Worm (Caenorhabditis elegans): ENCODE results near the gene F49H12.4.

F49H12.4 gene

DNA sequence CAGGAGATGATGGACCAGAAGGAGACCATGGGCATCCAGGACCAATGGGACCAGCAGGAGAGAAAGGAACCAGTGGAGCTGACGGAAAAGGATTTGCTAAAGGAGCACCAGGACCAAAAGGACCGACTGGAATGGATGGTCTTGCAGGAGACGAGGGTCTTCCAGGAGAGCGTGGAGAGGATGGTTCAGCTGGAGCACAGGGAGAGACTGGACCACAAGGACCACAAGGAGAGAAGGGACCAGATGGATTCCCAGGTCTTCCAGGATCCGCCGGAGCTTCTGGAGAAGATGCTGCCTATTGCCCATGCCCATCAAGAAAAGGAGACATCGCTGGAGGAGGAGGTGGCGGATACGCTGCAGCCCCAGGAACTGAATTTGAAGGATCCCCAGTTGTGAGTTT is 14.5 kb downstream of the F49H12.4 start:
- no peak for TF ChIP-seq efl-1 (optimal IDR thresholded peaks at IDR 0.05)
- TF ChIP-seq efl-1 (GFP tag; optimal IDR thresholded peaks at IDR 0.05 in 1 of 2) = peak in 1 of 2 experiments; percentile 79
- TF ChIP-seq nhr-47 (tag; optimal IDR thresholded peaks at IDR 0.05) = no peak

- TF ChIP-seq xbp-1 (tag; optimal IDR thresholded peaks at IDR 0.05) (no peak), elt-2 (tag; optimal IDR thresholded peaks at IDR 0.05) (no peak), nhr-71 (tag; optimal IDR thresholded peaks at IDR 0.05) (no peak), efl-1 (optimal IDR thresholded peaks at IDR 0.05) (no peak), efl-1 (GFP tag; optimal IDR thresholded peaks at IDR 0.05 in 1 of 2) (no peak), pqm-1 (tag; optimal IDR thresholded peaks at IDR 0.05) (no peak), fkh-4 (tag; optimal IDR thresholded peaks at IDR 0.05; ENCODE audit: borderline replicate concordance) (no peak), dpl-1 (GFP tag; optimal IDR thresholded peaks at IDR 0.05) (no peak), elt-3 (tag; optimal IDR thresholded peaks at IDR 0.05) (no peak), lin-14 (GFP tag; optimal IDR thresholded peaks at IDR 0.05) (no peak), ceh-8 (GFP tag; optimal IDR thresholded peaks at IDR 0.05) (no peak), egl-13 (tag; optimal IDR thresholded peaks at IDR 0.05) (no peak), fkh-8 (tag; optimal IDR thresholded peaks at IDR 0.05) (no peak), nhr-28 (tag; optimal IDR thresholded peaks at IDR 0.05) (no peak), lsy-2 (tag; optimal IDR thresholded peaks at IDR 0.05) (no peak), ztf-4 (tag; optimal IDR thresholded peaks at IDR 0.05) (no peak), fos-1 (tag; optimal IDR thresholded peaks at IDR 0.05) (no peak), nhr-47 (tag; optimal IDR thresholded peaks at IDR 0.05) (no peak), unc-130 (tag; optimal IDR thresholded peaks at IDR 0.05) (no peak)
Observed at ce11 chrX:2096804-2097203, 17.2 kb downstream of the F49H12.4 start, which contains the start of gene T21D9.2. T21D9.2 (minus strand) TSS chrX:2096904.

DNA sequence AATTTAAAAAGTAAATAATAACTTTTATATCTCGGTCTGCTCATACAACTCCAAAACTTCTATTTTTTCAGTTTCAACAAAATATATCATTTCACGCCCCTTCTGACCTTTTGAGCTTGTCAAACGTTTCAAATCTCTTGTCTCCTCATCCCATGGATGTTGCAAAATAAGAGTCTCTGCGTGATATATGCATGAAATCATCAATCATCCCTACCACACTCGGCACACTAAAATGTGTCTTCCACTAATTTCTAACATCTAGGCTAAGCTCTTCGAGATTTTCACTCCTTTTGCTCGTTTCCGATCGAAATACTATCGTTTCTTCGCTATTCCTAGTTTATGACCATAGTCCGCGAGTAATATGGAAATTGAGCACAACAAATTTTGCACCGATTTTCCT is 19.4 kb downstream of the F49H12.4 start:
- no peak for TF ChIP-seq C34B4.2 (tag; optimal IDR thresholded peaks at IDR 0.05)
- no peak for TF ChIP-seq rnt-1 (tag; optimal IDR thresholded peaks at IDR 0.05)
- TF ChIP-seq skn-1 (tag; optimal IDR thresholded peaks at IDR 0.05) = no peak
- TF ChIP-seq lir-3 (tag; optimal IDR thresholded peaks at IDR 0.05; ENCODE audit: poor library complexity) = no peak
- TF ChIP-seq efl-1 (optimal IDR thresholded peaks at IDR 0.05) = no peak
- peak in 1 of 2 experiments; percentile 84 for TF ChIP-seq efl-1 (GFP tag; optimal IDR thresholded peaks at IDR 0.05 in 1 of 2)
- TF ChIP-seq sptf-1 (tag; optimal IDR thresholded peaks at IDR 0.05) = no peak

- TF ChIP-seq unc-130 (tag; optimal IDR thresholded peaks at IDR 0.05) (no peak), fkh-8 (tag; optimal IDR thresholded peaks at IDR 0.05) (peak; percentile 13), Y116A8C.19 (tag; optimal IDR thresholded peaks at IDR 0.05; ENCODE audit: borderline replicate concordance) (no peak), ceh-8 (GFP tag; optimal IDR thresholded peaks at IDR 0.05) (peak; percentile 22)
Observed at ce11 chrX:2105310-2105709, 25.7 kb downstream of the F49H12.4 start, which contains the start of gene F53B1.3. F53B1.3 (plus strand) TSS chrX:2105610.

- TF ChIP-seq lir-3 (tag; optimal IDR thresholded peaks at IDR 0.05; ENCODE audit: poor library complexity) (no peak), isw-1 (GFP tag; IDR thresholded peaks at IDR 0.05) (no peak), nhr-11 (tag; optimal IDR thresholded peaks at IDR 0.05) (no peak), pqm-1 (tag; optimal IDR thresholded peaks at IDR 0.05) (no peak), vab-15 (tag; optimal IDR thresholded peaks at IDR 0.05) (no peak), fos-1 (tag; optimal IDR thresholded peaks at IDR 0.05) (no peak), ztf-4 (tag; optimal IDR thresholded peaks at IDR 0.05) (no peak), nhr-77 (tag; optimal IDR thresholded peaks at IDR 0.05) (no peak), nhr-85 (tag) (peak; percentile 7), sup-37 (GFP tag; optimal IDR thresholded peaks at IDR 0.05) (no peak), hlh-4 (tag; optimal IDR thresholded peaks at IDR 0.05) (no peak), nhr-12 (tag; optimal IDR thresholded peaks at IDR 0.05) (no peak), hpl-2 (GFP tag; optimal IDR thresholded peaks at IDR 0.05) (no peak), C34B4.2 (tag; optimal IDR thresholded peaks at IDR 0.05) (no peak), elt-3 (tag; optimal IDR thresholded peaks at IDR 0.05) (no peak), grh-1 (GFP tag; IDR thresholded peaks at IDR 0.05) (no peak), fkh-4 (tag; optimal IDR thresholded peaks at IDR 0.05; ENCODE audit: borderline replicate concordance) (no peak), elt-2 (tag; optimal IDR thresholded peaks at IDR 0.05) (peak; percentile 92), lin-14 (GFP tag; optimal IDR thresholded peaks at IDR 0.05) (peak; percentile 4), nhr-20 (tag; optimal IDR thresholded peaks at IDR 0.05) (no peak), C04F5.9 (tag; optimal IDR thresholded peaks at IDR 0.05) (no peak), lin-35 (GFP tag; optimal IDR thresholded peaks at IDR 0.05) (peak in 1 of 2 experiments; percentile 44), nhr-76 (tag; optimal IDR thresholded peaks at IDR 0.05) (no peak), hlh-17 (GFP tag; optimal IDR thresholded peaks at IDR 0.05; ENCODE audit: borderline replicate concordance) (no peak), mab-9 (GFP tag; IDR thresholded peaks at IDR 0.05) (no peak), sox-4 (tag; optimal IDR thresholded peaks at IDR 0.05) (no peak)
Observed at ce11 chrX:2107414-2107813, 27.8 kb downstream of the F49H12.4 start.

All from whole organism, L1 larva.